Worm (Caenorhabditis elegans): ENCODE results near the gene lgc-21.

lgc-21 gene

ce11 chrX:14084230-14084629 lies 16.4 kb upstream of the lgc-21 start, which contains the start of gene C33G3.6:
C33G3.6 (minus strand) TSS chrX:14084330.
- TF ChIP-seq dmd-9 (GFP tag; IDR thresholded peaks at IDR 0.05) (no peak), unc-62 (GFP tag; optimal IDR thresholded peaks at IDR 0.05 in 1 of 2) (peak in 1 of 2 experiments; percentile 2), unc-62 (tag; optimal IDR thresholded peaks at IDR 0.05) (no peak)

ce11 chrX:14078574-14078973 lies 10.8 kb upstream of the lgc-21 start, which contains the start of gene C33G3.5:
C33G3.5 (minus strand) TSS chrX:14078674.
- TF ChIP-seq jun-1 (tag; optimal IDR thresholded peaks at IDR 0.05) (no peak), rbr-2 (tag; optimal IDR thresholded peaks at IDR 0.05) (no peak), ZK546.5 (tag; optimal IDR thresholded peaks at IDR 0.05) (no peak), mes-2 (tag; optimal IDR thresholded peaks at IDR 0.05; ENCODE audit: poor library complexity, severe bottlenecking) (no peak), dmd-8 (GFP tag; IDR thresholded peaks at IDR 0.05) (no peak), unc-130 (GFP tag; optimal IDR thresholded peaks at IDR 0.05) (no peak), ama-1 (optimal IDR thresholded peaks at IDR 0.05) (no peak), nhr-77 (tag; optimal IDR thresholded peaks at IDR 0.05) (no peak), ceh-20 (GFP tag; IDR thresholded peaks at IDR 0.05) (no peak), F37D6.2 (tag; optimal IDR thresholded peaks at IDR 0.05) (no peak), hif-1 (tag; optimal IDR thresholded peaks at IDR 0.05) (no peak), lir-3 (tag; optimal IDR thresholded peaks at IDR 0.05) (no peak), lin-39 (tag; optimal IDR thresholded peaks at IDR 0.05) (no peak), spr-3 (GFP tag; optimal IDR thresholded peaks at IDR 0.05) (no peak), unc-39 (tag; optimal IDR thresholded peaks at IDR 0.05) (no peak)

ce11 chrX:14070950-14071349 lies 3.2 kb upstream of the lgc-21 start, which contains the start of gene C33G3.4:
C33G3.4 (plus strand) TSS chrX:14071162.
- no peak for TF ChIP-seq D1046.2 (GFP tag; IDR thresholded peaks at IDR 0.05)
- no peak for TF ChIP-seq attf-4 (tag; optimal IDR thresholded peaks at IDR 0.05)
- no peak for TF ChIP-seq lim-7 (GFP tag; IDR thresholded peaks at IDR 0.05)
- peak; percentile 64 for TF ChIP-seq mxl-3 (GFP tag; optimal IDR thresholded peaks at IDR 0.05)
- TF ChIP-seq tag-97 (GFP tag; IDR thresholded peaks at IDR 0.05) = no peak
- no peak for TF ChIP-seq Y75B8A.6 (GFP tag; IDR thresholded peaks at IDR 0.05)
- TF ChIP-seq pha-4 (GFP tag; IDR thresholded peaks at IDR 0.05) = no peak
- TF ChIP-seq pha-4 (tag; optimal IDR thresholded peaks at IDR 0.05) = no peak
- no peak for TF ChIP-seq vab-7 (GFP tag; IDR thresholded peaks at IDR 0.05)
- peak; percentile 95 for TF ChIP-seq dmd-6 (GFP tag; IDR thresholded peaks at IDR 0.05)
- peak; percentile 95 for TF ChIP-seq php-3 (GFP tag; IDR thresholded peaks at IDR 0.05)
- no peak for TF ChIP-seq egl-27 (tag; optimal IDR thresholded peaks at IDR 0.05)
- no peak for TF ChIP-seq zfp-2 (tag; optimal IDR thresholded peaks at IDR 0.05)
- no peak for TF ChIP-seq arid-1 (GFP tag; conservative IDR thresholded peaks at IDR 0.05)
- TF ChIP-seq ces-1 (GFP tag; optimal IDR thresholded peaks at IDR 0.05) = no peak
- peak; percentile 60 for TF ChIP-seq nhr-102 (tag; optimal IDR thresholded peaks at IDR 0.05)
- TF ChIP-seq nhr-111 (GFP tag; optimal IDR thresholded peaks at IDR 0.05) = no peak
- TF ChIP-seq Y5F2A.4 (GFP tag; optimal IDR thresholded peaks at IDR 0.05) = no peak
- no peak for TF ChIP-seq madf-9 (GFP tag; conservative IDR thresholded peaks at IDR 0.05)
- peak; percentile 94 for TF ChIP-seq hlh-11 (tag; optimal IDR thresholded peaks at IDR 0.05)
- no peak for TF ChIP-seq ceh-32 (tag; optimal IDR thresholded peaks at IDR 0.05; ENCODE audit: poor library complexity)
- TF ChIP-seq fos-1 (tag; optimal IDR thresholded peaks at IDR 0.05) = no peak
- no peak for TF ChIP-seq lin-13 (GFP tag; optimal IDR thresholded peaks at IDR 0.05)
- no peak for TF ChIP-seq nhr-6 (tag; optimal IDR thresholded peaks at IDR 0.05)
- TF ChIP-seq lir-3 (tag; optimal IDR thresholded peaks at IDR 0.05) = no peak
- TF ChIP-seq nhr-10 (tag; optimal IDR thresholded peaks at IDR 0.05) = no peak
- no peak for TF ChIP-seq lin-29 (GFP tag; IDR thresholded peaks at IDR 0.05)
- no peak for TF ChIP-seq nhr-25 (tag; optimal IDR thresholded peaks at IDR 0.05; ENCODE audit: borderline replicate concordance, insufficient read depth)
- no peak for TF ChIP-seq ZK337.2 (GFP tag; IDR thresholded peaks at IDR 0.05)
- TF ChIP-seq skn-1 (tag; optimal IDR thresholded peaks at IDR 0.05) = no peak
- TF ChIP-seq lin-39 (tag; optimal IDR thresholded peaks at IDR 0.05) = no peak
- TF ChIP-seq lin-1 (GFP tag; IDR thresholded peaks at IDR 0.05) = no peak
- TF ChIP-seq set-16 (GFP tag; IDR thresholded peaks at IDR 0.05) = no peak
- TF ChIP-seq nhr-237 (tag; optimal IDR thresholded peaks at IDR 0.05) = no peak
